Fruit fly (Drosophila melanogaster): ENCODE results near the gene CG13856.
A peak's percentile ranks its signal among the peaks of the same experiment; 100 is the strongest.

CG13856 gene

dm6 chr3R:22368777-22369214, 33.7 kb upstream of the CG13856 start (continued):
- TF ChIP-seq inv (GFP tag; IDR thresholded peaks at IDR 0.05; ENCODE audit: partially characterized antibody) (no peak), shn (GFP tag; optimal IDR thresholded peaks at IDR 0.05) (no peak), CG10543 (GFP tag; optimal IDR thresholded peaks at IDR 0.05) (peak; percentile 61), CG2678 (tag; optimal IDR thresholded peaks at IDR 0.05) (peak; percentile 79), HLH54F (GFP tag; optimal IDR thresholded peaks at IDR 0.05) (peak; percentile 8), Asciz (GFP tag; optimal IDR thresholded peaks at IDR 0.05) (peak; percentile 30), HmgD (GFP tag; optimal IDR thresholded peaks at IDR 0.05) (no peak), Hr39 (optimal IDR thresholded peaks at IDR 0.05) (no peak), Ada2b (GFP tag; IDR thresholded peaks at IDR 0.05) (peak; percentile 84), sob (GFP tag; IDR thresholded peaks at IDR 0.05) (peak; percentile 60), prd (optimal IDR thresholded peaks at IDR 0.05) (no peak), prd (GFP tag; IDR thresholded peaks at IDR 0.05) (peak; percentile 78), CG7786 (GFP tag; optimal IDR thresholded peaks at IDR 0.05) (no peak), CG9215 (GFP tag; IDR thresholded peaks at IDR 0.05) (peak; percentile 73), usp (GFP tag; optimal IDR thresholded peaks at IDR 0.05) (no peak), CG15011 (GFP tag; optimal IDR thresholded peaks at IDR 0.05) (peak; percentile 57), CG8359 (GFP tag; optimal IDR thresholded peaks at IDR 0.05; ENCODE audit: borderline replicate concordance) (peak; percentile 19), CG30020 (tag; optimal IDR thresholded peaks at IDR 0.05) (peak; percentile 6), CG17361 (GFP tag; IDR thresholded peaks at IDR 0.05) (peak; percentile 61), bowl (GFP tag; IDR thresholded peaks at IDR 0.05) (peak; percentile 45; the same call in 1 of the 2 replicates), ase (GFP tag; IDR thresholded peaks at IDR 0.05) (0 out of 3 replicates have a peak, but pooled peaks have one; percentile 40), Rx (GFP tag; IDR thresholded peaks at IDR 0.05) (peak; percentile 47; the same call in 1 of the 2 replicates), CG18619 (GFP tag; optimal IDR thresholded peaks at IDR 0.05) (peak; percentile 69), MBD-R2 (GFP tag; IDR thresholded peaks at IDR 0.05) (peak; percentile 38; the same call in 1 of the 2 replicates), CG9609 (GFP tag; optimal IDR thresholded peaks at IDR 0.05) (no peak), ab (GFP tag; optimal IDR thresholded peaks at IDR 0.05) (no peak), eve (GFP tag; optimal IDR thresholded peaks at IDR 0.05) (no peak), sug (tag; optimal IDR thresholded peaks at IDR 0.05) (peak; percentile 63), NC2β (GFP tag; optimal IDR thresholded peaks at IDR 0.05) (no peak), pb (GFP tag; optimal IDR thresholded peaks at IDR 0.05) (peak; percentile 12), ci (GFP tag; IDR thresholded peaks at IDR 0.05) (peak; percentile 84), ato (GFP tag; IDR thresholded peaks at IDR 0.05; ENCODE audit: partially characterized antibody) (no peak), Meics (GFP tag; optimal IDR thresholded peaks at IDR 0.05) (peak; percentile 77), dm (GFP tag; optimal IDR thresholded peaks at IDR 0.05) (no peak), CG18262 (tag; optimal IDR thresholded peaks at IDR 0.05) (peak; percentile 57), B-H1 (GFP tag; IDR thresholded peaks at IDR 0.05) (peak; percentile 42; the same call in 2 of the 3 replicates), CG6813 (GFP tag; optimal IDR thresholded peaks at IDR 0.05) (peak; percentile 6), btn (GFP tag; optimal IDR thresholded peaks at IDR 0.05) (no peak), CG17568 (GFP tag; optimal IDR thresholded peaks at IDR 0.05) (no peak), CG11696 (GFP tag; IDR thresholded peaks at IDR 0.05) (no peak), Blimp-1 (GFP tag; optimal IDR thresholded peaks at IDR 0.05) (no peak), klu (GFP tag; IDR thresholded peaks at IDR 0.05) (no peak; the same call in 1 of the 2 replicates), CG7372 (GFP tag; IDR thresholded peaks at IDR 0.05) (peak; percentile 56), Abd-B (GFP tag; optimal IDR thresholded peaks at IDR 0.05) (no peak), Usf (GFP tag; optimal IDR thresholded peaks at IDR 0.05) (no peak), CG8388 (GFP tag; optimal IDR thresholded peaks at IDR 0.05) (no peak), gce (GFP tag; IDR thresholded peaks at IDR 0.05) (no peak), nom (GFP tag; optimal IDR thresholded peaks at IDR 0.05) (no peak), CG17912 (GFP tag; optimal IDR thresholded peaks at IDR 0.05) (no peak), CG5180 (GFP tag; optimal IDR thresholded peaks at IDR 0.05) (peak; percentile 25), CG7928 (GFP tag; optimal IDR thresholded peaks at IDR 0.05) (no peak), CG1647 (GFP tag; optimal IDR thresholded peaks at IDR 0.05) (peak; percentile 24)
